Worm (Caenorhabditis elegans): ENCODE measurements around the gene vig-1.

DNA sequence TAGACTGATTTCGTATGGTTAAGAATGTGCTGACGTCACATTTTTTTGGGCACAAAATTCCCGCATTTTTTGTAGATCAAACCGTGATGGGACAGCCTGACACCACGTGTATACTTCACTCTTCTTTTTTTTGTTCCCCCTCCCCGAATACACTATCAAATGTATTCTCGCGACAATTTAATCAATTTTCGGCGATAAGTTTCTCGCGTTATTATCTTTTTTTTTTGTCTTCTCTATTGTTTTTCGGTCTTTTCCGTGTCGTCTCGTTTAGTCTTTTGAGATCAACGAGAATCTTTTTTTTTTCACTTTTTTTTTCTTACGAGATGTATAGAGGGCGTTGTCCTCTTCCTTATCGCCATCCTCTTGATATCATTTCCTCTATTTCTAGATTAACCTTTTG, 5.6 kb upstream of the vig-1 start:
- no peak for TF ChIP-seq lin-15B (tag; optimal IDR thresholded peaks at IDR 0.05)
- no peak for TF ChIP-seq ZK546.5 (tag; optimal IDR thresholded peaks at IDR 0.05)
- TF ChIP-seq R02D3.7 (tag; optimal IDR thresholded peaks at IDR 0.05): no peak
- TF ChIP-seq mdl-1 (tag; optimal IDR thresholded peaks at IDR 0.05): peak in 1 of 2 experiments; percentile 54
- no peak for TF ChIP-seq fos-1 (tag; optimal IDR thresholded peaks at IDR 0.05)
- TF ChIP-seq egl-27 (tag; optimal IDR thresholded peaks at IDR 0.05): no peak
- TF ChIP-seq unc-62 (GFP tag; optimal IDR thresholded peaks at IDR 0.05 in 1 of 2): no peak
- TF ChIP-seq unc-62 (tag; optimal IDR thresholded peaks at IDR 0.05): no peak
- TF ChIP-seq sdz-12 (GFP tag; optimal IDR thresholded peaks at IDR 0.05): no peak
- TF ChIP-seq nhr-76 (tag; optimal IDR thresholded peaks at IDR 0.05): no peak
- no peak for TF ChIP-seq mep-1 (tag; optimal IDR thresholded peaks at IDR 0.05)
- no peak for TF ChIP-seq rbr-2 (tag; optimal IDR thresholded peaks at IDR 0.05)

All from whole organism, L4 larva.